Worm (Caenorhabditis elegans) whole organism, L3 larva: ENCODE results near the gene C32D5.14.

ENCODE experiments used
- R02D3.7 ChIP-seq: fragments of 150-350 bp; optimal IDR thresholded peaks from 2 replicates; lab custom pipeline; 2014; ENCODE audit warnings: missing biosample characterization, missing genetic modification characterization
- ZK546.5 ChIP-seq: sonication (generic microtip); optimal IDR thresholded peaks from 2 replicates; lab custom pipeline; 2017; ENCODE audit warnings: missing biosample characterization, missing genetic modification characterization
- aly-2 ChIP-seq: fragments of 150-350 bp; optimal IDR thresholded peaks from 2 replicates; lab custom pipeline; 2014; ENCODE audit warnings: missing biosample characterization, missing genetic modification characterization
- ama-1 ChIP-seq: fragments of 150-350 bp; optimal IDR thresholded peaks from 2 replicates; lab custom pipeline; 2018
- ceh-16 ChIP-seq: sonication (generic microtip); optimal IDR thresholded peaks from 2 replicates; lab custom pipeline; 2017; ENCODE audit warnings: missing biosample characterization, missing genetic modification characterization
- ceh-82 ChIP-seq: fragments of 150-350 bp; optimal IDR thresholded peaks from 2 replicates; lab custom pipeline; 2014; ENCODE audit warnings: missing biosample characterization, missing genetic modification characterization
- daf-12 ChIP-seq: fragments of 150-350 bp; optimal IDR thresholded peaks from 2 replicates; lab custom pipeline; 2014; ENCODE audit warnings: missing biosample characterization, missing genetic modification reagents, missing genetic modification characterization
- egl-27 ChIP-seq: sonication (generic microtip); optimal IDR thresholded peaks from 4 replicates; lab custom pipeline; 2017; ENCODE audit warnings: missing biosample characterization, missing genetic modification reagents, missing genetic modification characterization
- egl-5 ChIP-seq: fragments of 150-350 bp; optimal IDR thresholded peaks from 2 replicates; lab custom pipeline; 2017; ENCODE audit warnings: missing biosample characterization, missing genetic modification reagents, missing genetic modification characterization, inconsistent platforms
- elt-1 ChIP-seq: fragments of 150-350 bp; optimal IDR thresholded peaks from 2 replicates; lab custom pipeline; 2014; ENCODE audit warnings: missing biosample characterization, missing genetic modification characterization
- elt-2 ChIP-seq: sonication (generic microtip); optimal IDR thresholded peaks from 2 replicates; lab custom pipeline; 2016; ENCODE audit warnings: missing genetic modification reagents, mild to moderate bottlenecking, missing genetic modification characterization, missing compliant biosample characterization
- elt-3 ChIP-seq, 3 experiments: fragments of 150-350 bp in 1 of 3; sonication (generic microtip) in 2 of 3; optimal IDR thresholded peaks; 2 replicates in 2 of 3; 4 replicates in 1 of 3; lab custom pipeline; 2014 to 2017; ENCODE audit warnings: missing biosample characterization in 3 of 3, missing genetic modification characterization in 3 of 3
- eor-1 ChIP-seq, 2 experiments: fragments of 150-350 bp; optimal IDR thresholded peaks; 2 replicates each; lab custom pipeline; 2014 to 2018; ENCODE audit warnings: missing biosample characterization in 2 of 2, missing genetic modification characterization in 2 of 2
- fkh-10 ChIP-seq: sonication (generic microtip); optimal IDR thresholded peaks from 2 replicates; lab custom pipeline; 2017; ENCODE audit warnings: missing biosample characterization, missing genetic modification reagents, missing genetic modification characterization
- fkh-2 ChIP-seq: fragments of 150-350 bp; optimal IDR thresholded peaks from 2 replicates; lab custom pipeline; 2014; ENCODE audit warnings: missing biosample characterization, missing genetic modification reagents, missing genetic modification characterization
- fos-1 ChIP-seq: fragments of 150-350 bp; optimal IDR thresholded peaks from 2 replicates; lab custom pipeline; 2014; ENCODE audit warnings: missing biosample characterization, missing genetic modification characterization
- hmg-11 ChIP-seq: sonication (generic microtip); optimal IDR thresholded peaks from 2 replicates; lab custom pipeline; 2016; ENCODE audit warnings: missing genetic modification characterization, missing compliant biosample characterization
- jun-1 ChIP-seq: fragments of 150-350 bp; optimal IDR thresholded peaks from 2 replicates; lab custom pipeline; 2014; ENCODE audit warnings: missing biosample characterization, missing genetic modification reagents, missing genetic modification characterization
- lin-15B ChIP-seq: fragments of 150-350 bp; optimal IDR thresholded peaks from 2 replicates; lab custom pipeline; 2014; ENCODE audit warnings: missing biosample characterization, missing genetic modification characterization
- lin-39 ChIP-seq: fragments of 150-350 bp; optimal IDR thresholded peaks from 2 replicates; lab custom pipeline; 2018; ENCODE audit warnings: missing biosample characterization, missing genetic modification reagents, missing genetic modification characterization
- lsy-12 ChIP-seq: sonication (generic microtip); optimal IDR thresholded peaks from 2 replicates; lab custom pipeline; 2016; ENCODE audit warnings: mild to moderate bottlenecking, missing genetic modification characterization, missing compliant biosample characterization
- mdl-1 ChIP-seq: fragments of 150-350 bp; optimal IDR thresholded peaks from 2 replicates; lab custom pipeline; 2014; ENCODE audit warnings: missing biosample characterization, missing genetic modification characterization
- mml-1 ChIP-seq: fragments of 150-350 bp; sonication (generic microtip); optimal IDR thresholded peaks from 3 replicates; lab custom pipeline; 2014; ENCODE audit warnings: missing biosample characterization, missing genetic modification characterization
- nfya-1 ChIP-seq: sonication (generic microtip); optimal IDR thresholded peaks from 2 replicates; lab custom pipeline; 2017; ENCODE audit warnings: missing genetic modification characterization, mild to moderate bottlenecking, missing compliant biosample characterization, antibody characterized with exemption, moderate library complexity; ENCODE audit not compliant: insufficient read depth
- nhr-11 ChIP-seq: fragments of 150-350 bp; optimal IDR thresholded peaks from 2 replicates; lab custom pipeline; 2014; ENCODE audit warnings: missing biosample characterization, missing genetic modification characterization
- nhr-23 ChIP-seq: fragments of 150-350 bp; optimal IDR thresholded peaks from 2 replicates; lab custom pipeline; 2014; ENCODE audit warnings: missing biosample characterization, missing genetic modification reagents, missing genetic modification characterization
- nhr-237 ChIP-seq: fragments of 150-350 bp; optimal IDR thresholded peaks from 2 replicates; lab custom pipeline; 2014; ENCODE audit warnings: missing biosample characterization, missing genetic modification characterization
- nhr-28 ChIP-seq: fragments of 150-350 bp; optimal IDR thresholded peaks from 2 replicates; lab custom pipeline; 2014; ENCODE audit warnings: missing biosample characterization, missing genetic modification characterization
- nhr-43 ChIP-seq: sonication (generic microtip); optimal IDR thresholded peaks from 2 replicates; lab custom pipeline; 2016; ENCODE audit warnings: mild to moderate bottlenecking, missing genetic modification characterization, missing compliant biosample characterization; ENCODE audit not compliant: poor library complexity, severe bottlenecking
- nhr-67 ChIP-seq: fragments of 150-350 bp; optimal IDR thresholded peaks from 2 replicates; lab custom pipeline; 2014; ENCODE audit warnings: missing biosample characterization, missing genetic modification characterization
- nhr-76 ChIP-seq: fragments of 150-350 bp; sonication (generic microtip); optimal IDR thresholded peaks from 5 replicates; lab custom pipeline; 2014; ENCODE audit warnings: missing biosample characterization, missing genetic modification characterization
- nhr-77 ChIP-seq: fragments of 150-350 bp; optimal IDR thresholded peaks from 2 replicates; lab custom pipeline; 2014; ENCODE audit warnings: missing biosample characterization, missing genetic modification characterization
- pha-4 ChIP-seq: fragments of 150-350 bp; optimal IDR thresholded peaks from 2 replicates; lab custom pipeline; 2014; ENCODE audit warnings: missing biosample characterization, missing genetic modification reagents, missing genetic modification characterization
- pqm-1 ChIP-seq: fragments of 150-350 bp; optimal IDR thresholded peaks from 2 replicates; lab custom pipeline; 2017; ENCODE audit warnings: missing biosample characterization, missing genetic modification characterization, inconsistent platforms
- sea-2 ChIP-seq: fragments of 150-350 bp; sonication (generic microtip); optimal IDR thresholded peaks from 4 replicates; lab custom pipeline; 2014; ENCODE audit warnings: missing biosample characterization, missing genetic modification reagents, missing genetic modification characterization
- skn-1 ChIP-seq: fragments of 150-350 bp; optimal IDR thresholded peaks from 2 replicates; lab custom pipeline; 2014; ENCODE audit warnings: missing biosample characterization, missing genetic modification characterization
- snpc-4 ChIP-seq: fragments of 150-350 bp; optimal IDR thresholded peaks from 2 replicates; lab custom pipeline; 2014; ENCODE audit warnings: missing biosample characterization, missing genetic modification characterization
- tbx-2 ChIP-seq: sonication (generic microtip); optimal IDR thresholded peaks from 2 replicates; lab custom pipeline; 2016; ENCODE audit warnings: mild to moderate bottlenecking, missing genetic modification characterization, missing compliant biosample characterization
- unc-39 ChIP-seq: sonication (generic microtip); optimal IDR thresholded peaks from 4 replicates; lab custom pipeline; 2017; ENCODE audit warnings: missing biosample characterization, missing genetic modification characterization
- unc-62 ChIP-seq: fragments of 150-350 bp; sonication (generic microtip); optimal IDR thresholded peaks from 4 replicates; lab custom pipeline; 2014; ENCODE audit warnings: missing biosample characterization, missing genetic modification reagents, missing genetic modification characterization
- zag-1 ChIP-seq: fragments of 150-350 bp; optimal IDR thresholded peaks from 2 replicates; lab custom pipeline; 2014; ENCODE audit warnings: missing biosample characterization, missing genetic modification characterization
- ztf-11 ChIP-seq: fragments of 150-350 bp; optimal IDR thresholded peaks from 2 replicates; lab custom pipeline; 2014; ENCODE audit warnings: missing biosample characterization, missing genetic modification characterization
- ztf-4 ChIP-seq: fragments of 150-350 bp; optimal IDR thresholded peaks from 2 replicates; lab custom pipeline; 2014; ENCODE audit warnings: missing biosample characterization, missing genetic modification characterization

The C32D5.14 gene

DNA sequence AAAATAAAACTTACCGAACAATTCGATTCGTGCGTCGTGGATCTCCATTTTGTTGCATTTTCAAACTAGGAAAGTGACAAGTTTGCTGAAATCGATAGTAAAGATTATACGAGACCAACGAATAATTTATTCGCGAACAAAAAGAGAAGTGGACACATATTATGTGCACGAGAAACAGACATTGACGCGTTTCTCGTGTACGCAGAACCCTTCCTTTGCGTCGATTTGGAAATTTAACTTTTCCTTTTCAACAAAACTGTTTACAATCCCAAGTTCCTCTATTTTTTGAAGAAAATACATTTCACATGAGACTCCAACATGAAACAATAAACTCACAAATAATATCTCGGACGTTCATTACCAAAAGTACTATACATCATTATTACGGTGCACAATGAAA is 25.5 kb downstream of the C32D5.14 start, which contains the start of gene K10B2.4 (continued):
- TF ChIP-seq egl-5 (tag; lab: Kevin White, UChicago) (no peak), pha-4 (tag; lab: Kevin White, UChicago) (peak; percentile 85), hmg-11 (tag; lab: Kevin White, UChicago) (peak; percentile 56), nhr-76 (tag; lab: Kevin White, UChicago) (no peak), sea-2 (GFP tag; lab: Kevin White, UChicago) (no peak), lin-39 (tag; lab: Kevin White, UChicago) (peak; percentile 45), ceh-16 (tag; lab: Kevin White, UChicago) (no peak), unc-62 (GFP tag; lab: Kevin White, UChicago) (no peak), nhr-67 (tag; lab: Kevin White, UChicago) (no peak), nhr-77 (tag; lab: Kevin White, UChicago) (no peak)

DNA sequence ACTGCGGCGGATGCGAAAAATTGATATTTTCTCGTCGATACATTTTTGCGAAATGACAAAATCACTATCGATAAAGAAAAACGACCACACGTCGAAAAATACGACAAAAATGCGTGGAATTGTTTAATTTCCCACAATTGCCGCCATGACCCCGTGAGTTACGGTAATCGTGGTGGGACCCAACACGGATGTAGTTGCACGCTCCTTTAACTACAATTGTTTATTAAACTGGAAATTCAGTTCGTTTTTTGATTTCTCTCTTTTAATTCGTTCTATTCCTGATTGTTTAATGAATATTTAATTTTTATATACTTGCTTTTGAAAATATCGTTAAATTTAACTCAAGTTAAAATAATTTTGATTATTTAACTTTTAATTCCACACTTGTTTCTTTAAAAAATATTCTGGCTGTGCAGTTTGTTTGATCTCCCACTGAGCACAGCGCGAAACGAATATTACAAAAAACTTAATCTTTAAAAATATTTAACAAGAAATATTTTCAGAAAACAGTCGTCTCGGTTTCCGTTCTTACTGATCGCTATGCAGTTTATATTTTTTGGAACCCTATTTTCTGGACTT is 30.0 kb downstream of the C32D5.14 start, which contains the start of the genes ani-2 and clec-88:
TSS of gene ani-2 (minus strand) at position 131 of the 579 bp plus-strand sequence.
TSS of gene clec-88 (plus strand) at position 486 of the 579 bp plus-strand sequence.
- TF ChIP-seq nhr-28 (tag; lab: Kevin White, UChicago) (no peak), nfya-1 (tag; lab: Kevin White, UChicago) (no peak), elt-2 (tag; lab: Kevin White, UChicago) (no peak), fkh-2 (tag; lab: Kevin White, UChicago) (no peak), pha-4 (tag; lab: Kevin White, UChicago) (no peak), nhr-11 (no peak), ceh-82 (no peak), lin-39 (tag; lab: Kevin White, UChicago) (no peak), nhr-77 (tag; lab: Kevin White, UChicago) (no peak), ceh-16 (tag; lab: Kevin White, UChicago) (no peak), fos-1 (tag; lab: Kevin White, UChicago) (no peak), tbx-2 (no peak), unc-39 (tag; lab: Kevin White, UChicago) (no peak), eor-1 (tag; optimal IDR thresholded peaks at IDR 0.05; lab: Kevin White, UChicago) (no peak), elt-3 (tag; optimal IDR thresholded peaks at IDR 0.05; lab: Kevin White, UChicago) (no peak), skn-1 (tag; lab: Kevin White, UChicago) (no peak), ztf-4 (tag; lab: Kevin White, UChicago) (no peak)

DNA sequence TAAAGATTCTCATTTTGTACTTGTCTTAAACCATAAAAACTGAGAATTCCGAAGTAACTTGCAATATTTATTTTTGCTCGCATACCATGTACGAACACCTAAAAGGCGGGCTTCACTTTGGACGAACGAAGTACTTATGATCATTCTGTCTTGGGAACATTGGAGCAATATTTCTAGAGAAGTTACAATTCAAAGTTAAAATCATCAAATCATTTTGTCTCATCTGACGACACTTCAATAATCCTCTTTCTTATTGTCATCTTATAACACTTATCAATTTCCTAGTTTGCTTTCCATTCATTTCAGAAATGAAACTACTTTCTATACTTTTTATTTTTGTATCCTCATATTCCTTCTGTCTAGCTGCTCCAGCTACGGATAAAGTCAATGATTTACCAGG is 31.4 kb downstream of the C32D5.14 start, which contains the start of gene ctsa-4.1:
TSS of gene ctsa-4.1 (plus strand) at position 301 of the 400 bp plus-strand sequence.
- TF ChIP-seq ceh-16 (tag; lab: Kevin White, UChicago) (no peak), nhr-77 (tag; lab: Kevin White, UChicago) (no peak), hmg-11 (tag; lab: Kevin White, UChicago) (no peak), nhr-23 (tag; lab: Kevin White, UChicago) (no peak), daf-12 (tag; lab: Kevin White, UChicago) (no peak), mml-1 (tag; lab: Kevin White, UChicago) (no peak), ZK546.5 (no peak), nhr-76 (tag; lab: Kevin White, UChicago) (no peak)

DNA sequence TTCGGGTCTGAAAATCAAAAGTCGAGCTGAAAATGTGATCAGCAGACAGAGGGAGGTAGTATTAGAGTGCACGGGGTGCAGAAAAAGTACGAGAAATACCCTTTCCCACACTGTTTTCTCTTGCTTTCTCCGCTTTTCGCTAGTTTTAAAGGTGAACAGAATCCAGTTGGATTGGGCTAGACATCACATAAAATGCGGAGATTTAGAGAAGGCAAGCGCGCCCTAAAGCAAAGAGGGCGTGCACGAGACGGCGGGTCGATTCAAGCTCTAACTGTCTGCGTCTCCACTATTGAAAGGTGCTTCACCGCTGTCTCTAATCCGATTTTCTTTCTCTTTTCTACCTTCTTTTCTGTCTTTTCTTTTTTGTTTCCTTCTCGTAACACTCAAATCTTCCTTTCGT is 34.8 kb downstream of the C32D5.14 start:
- TF ChIP-seq elt-2 (tag; lab: Kevin White, UChicago), result peak; percentile 70
- TF ChIP-seq skn-1 (tag; lab: Kevin White, UChicago), result peak; percentile 4
- TF ChIP-seq egl-27 (tag; lab: Kevin White, UChicago), result peak; percentile 14
- TF ChIP-seq nhr-67 (tag; lab: Kevin White, UChicago), result no peak
- TF ChIP-seq eor-1 (tag; optimal IDR thresholded peaks at IDR 0.05; lab: Kevin White, UChicago), result no peak
- TF ChIP-seq ztf-4 (tag; lab: Kevin White, UChicago), result no peak
- TF ChIP-seq lin-15B (tag; lab: Kevin White, UChicago), result peak; percentile 93
- no peak for TF ChIP-seq nhr-77 (tag; lab: Kevin White, UChicago)
- TF ChIP-seq nhr-237 (tag; lab: Kevin White, UChicago), result no peak
- peak; percentile 85 for TF ChIP-seq mdl-1 (tag; lab: Kevin White, UChicago)
- TF ChIP-seq lsy-12 (tag; lab: Kevin White, UChicago), result peak; percentile 52
- TF ChIP-seq nhr-76 (tag; lab: Kevin White, UChicago), result no peak
- TF ChIP-seq pqm-1 (tag; lab: Kevin White, UChicago), result peak; percentile 70
- TF ChIP-seq fkh-2 (tag; lab: Kevin White, UChicago), result no peak
- no peak for TF ChIP-seq fos-1 (tag; lab: Kevin White, UChicago)
- TF ChIP-seq fkh-10 (GFP tag; lab: Kevin White, UChicago), result peak; percentile 25
- no peak for TF ChIP-seq unc-39 (tag; lab: Kevin White, UChicago)
- TF ChIP-seq jun-1 (tag; lab: Kevin White, UChicago), result peak; percentile 51
- TF ChIP-seq nhr-23 (tag; lab: Kevin White, UChicago), result peak; percentile 82
- no peak for TF ChIP-seq zag-1 (tag; lab: Kevin White, UChicago)
- no peak for TF ChIP-seq daf-12 (tag; lab: Kevin White, UChicago)
- TF ChIP-seq egl-5 (tag; lab: Kevin White, UChicago), result peak; percentile 35
- TF ChIP-seq aly-2, result no peak
- TF ChIP-seq ztf-11 (tag; lab: Kevin White, UChicago), result no peak
- TF ChIP-seq elt-1, result no peak
- TF ChIP-seq R02D3.7 (tag; lab: Kevin White, UChicago), result peak; percentile 53
- TF ChIP-seq nhr-28 (tag; lab: Kevin White, UChicago), result no peak
- no peak for TF ChIP-seq ama-1 (lab: Kevin White, UChicago)
- no peak for TF ChIP-seq elt-3 (tag; optimal IDR thresholded peaks at IDR 0.05; lab: Kevin White, UChicago)
- no peak for TF ChIP-seq ceh-16 (tag; lab: Kevin White, UChicago)
- TF ChIP-seq pha-4 (tag; lab: Kevin White, UChicago), result peak; percentile 83
- peak; percentile 67 for TF ChIP-seq nhr-43 (tag; lab: Kevin White, UChicago)
- peak; percentile 64 for TF ChIP-seq snpc-4 (tag; lab: Kevin White, UChicago)
